Fruit fly (Drosophila melanogaster): ENCODE measurements around the gene Roc1b.

The Roc1b gene

dm6 chr3L:331842-332802 is 25.7 kb upstream of the Roc1b start, which contains the start of gene mthl9:
Gene mthl9, minus strand, starts transcription at chr3L:332309.
- TF ChIP-seq h (optimal IDR thresholded peaks at IDR 0.05): no peak
- TF ChIP-seq insv (optimal IDR thresholded peaks at IDR 0.05): no peak
- no peak for TF ChIP-seq psq (optimal IDR thresholded peaks at IDR 0.05)
- TF ChIP-seq Sin3A (optimal IDR thresholded peaks at IDR 0.05): no peak
- TF ChIP-seq ttk (optimal IDR thresholded peaks at IDR 0.05): no peak
- TF ChIP-seq Myc (optimal IDR thresholded peaks at IDR 0.05): no peak

DNA sequence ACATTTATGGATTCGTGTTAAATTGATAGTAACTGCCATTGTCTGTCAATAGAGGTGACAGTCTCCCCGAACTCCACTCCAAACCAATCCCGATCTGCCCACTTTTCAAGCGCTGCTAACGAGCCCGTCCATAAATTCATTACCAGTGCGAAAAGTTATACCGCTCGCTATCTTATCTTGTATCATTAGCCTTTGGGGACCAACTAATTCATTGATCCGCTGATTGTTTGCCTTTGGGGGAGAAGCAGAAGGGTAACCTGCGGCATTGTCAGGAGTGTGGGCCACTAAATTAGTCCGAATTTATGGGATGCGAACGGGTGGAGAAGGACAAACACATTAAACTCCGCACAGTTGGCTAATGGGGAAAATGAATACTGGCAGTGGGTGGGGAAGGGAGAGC is 20.6 kb upstream of the Roc1b start:
- TF ChIP-seq h (optimal IDR thresholded peaks at IDR 0.05) (no peak), psq (optimal IDR thresholded peaks at IDR 0.05) (no peak), insv (optimal IDR thresholded peaks at IDR 0.05) (no peak), Myc (optimal IDR thresholded peaks at IDR 0.05) (no peak), Sin3A (optimal IDR thresholded peaks at IDR 0.05) (no peak), ttk (optimal IDR thresholded peaks at IDR 0.05) (no peak)

- TF ChIP-seq Myc (optimal IDR thresholded peaks at IDR 0.05): no peak
- TF ChIP-seq Sin3A (optimal IDR thresholded peaks at IDR 0.05): no peak
- TF ChIP-seq insv (optimal IDR thresholded peaks at IDR 0.05): no peak
- TF ChIP-seq ttk (optimal IDR thresholded peaks at IDR 0.05): no peak
- no peak for TF ChIP-seq psq (optimal IDR thresholded peaks at IDR 0.05)
- TF ChIP-seq h (optimal IDR thresholded peaks at IDR 0.05): no peak
Observed at dm6 chr3L:338116-338515, 19.7 kb upstream of the Roc1b start.

DNA sequence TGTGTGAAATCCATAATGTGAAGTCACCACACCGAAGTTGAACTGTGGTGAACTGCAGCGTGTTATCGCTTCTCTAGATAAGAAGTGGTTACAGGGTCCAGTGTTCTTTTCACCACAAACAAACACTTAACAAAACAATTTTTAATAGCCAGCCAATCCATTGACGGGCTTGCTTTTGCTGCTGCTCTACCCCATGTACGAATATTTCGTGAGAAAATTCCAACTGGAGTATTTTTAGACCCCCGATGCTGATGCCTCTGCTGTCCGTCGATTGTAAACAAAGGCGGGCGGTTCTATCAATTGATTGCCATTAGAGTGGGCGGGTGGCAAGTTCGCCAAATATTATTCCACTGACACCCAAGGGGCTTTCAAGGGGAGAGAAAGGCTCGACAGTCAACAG is 18.7 kb upstream of the Roc1b start:
- TF ChIP-seq h (optimal IDR thresholded peaks at IDR 0.05): no peak
- TF ChIP-seq Myc (optimal IDR thresholded peaks at IDR 0.05): no peak
- TF ChIP-seq psq (optimal IDR thresholded peaks at IDR 0.05): no peak
- no peak for TF ChIP-seq insv (optimal IDR thresholded peaks at IDR 0.05)
- TF ChIP-seq Sin3A (optimal IDR thresholded peaks at IDR 0.05): no peak
- no peak for TF ChIP-seq ttk (optimal IDR thresholded peaks at IDR 0.05)

DNA sequence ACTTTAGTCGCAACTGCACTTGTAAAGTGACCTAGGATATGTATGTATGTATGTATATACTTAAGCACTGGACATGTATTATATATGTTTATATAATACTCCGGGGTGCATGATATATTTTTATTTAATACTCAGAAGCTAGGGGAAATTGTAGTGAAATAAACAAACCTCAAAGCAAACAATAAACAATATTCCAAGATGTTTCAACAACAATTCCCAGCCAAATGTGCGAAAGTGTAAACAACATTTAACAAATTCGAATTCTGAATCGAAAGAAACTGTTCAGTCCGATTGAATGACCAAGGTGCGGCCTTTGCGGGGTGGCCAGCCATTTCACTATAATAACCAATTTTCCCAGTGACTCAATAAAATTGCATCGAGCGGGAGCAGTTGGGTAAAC is 17.7 kb upstream of the Roc1b start:
- TF ChIP-seq Sin3A (optimal IDR thresholded peaks at IDR 0.05) (no peak), ttk (optimal IDR thresholded peaks at IDR 0.05) (no peak), Myc (optimal IDR thresholded peaks at IDR 0.05) (no peak), psq (optimal IDR thresholded peaks at IDR 0.05) (no peak), h (optimal IDR thresholded peaks at IDR 0.05) (no peak), insv (optimal IDR thresholded peaks at IDR 0.05) (no peak)

DNA sequence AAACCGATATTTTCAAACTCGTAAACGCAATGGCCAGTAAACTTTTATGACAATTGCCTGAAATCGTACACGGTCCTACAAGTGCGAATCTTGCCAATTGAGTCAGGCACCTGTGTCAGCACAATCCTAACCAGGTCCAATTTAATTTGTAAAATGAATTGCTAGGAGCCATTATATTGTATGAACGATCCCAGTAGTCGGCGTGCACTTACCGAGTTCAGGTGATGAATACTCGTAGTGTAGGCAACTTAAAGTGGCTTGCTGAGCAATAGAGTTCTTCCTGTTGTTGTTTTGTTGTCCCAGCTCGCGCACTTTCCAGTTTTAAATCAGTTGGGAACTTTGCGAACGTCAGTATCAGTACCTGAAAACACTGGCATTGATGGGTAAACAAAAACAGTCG is 17.2 kb upstream of the Roc1b start:
- TF ChIP-seq ttk (optimal IDR thresholded peaks at IDR 0.05): no peak

DNA sequence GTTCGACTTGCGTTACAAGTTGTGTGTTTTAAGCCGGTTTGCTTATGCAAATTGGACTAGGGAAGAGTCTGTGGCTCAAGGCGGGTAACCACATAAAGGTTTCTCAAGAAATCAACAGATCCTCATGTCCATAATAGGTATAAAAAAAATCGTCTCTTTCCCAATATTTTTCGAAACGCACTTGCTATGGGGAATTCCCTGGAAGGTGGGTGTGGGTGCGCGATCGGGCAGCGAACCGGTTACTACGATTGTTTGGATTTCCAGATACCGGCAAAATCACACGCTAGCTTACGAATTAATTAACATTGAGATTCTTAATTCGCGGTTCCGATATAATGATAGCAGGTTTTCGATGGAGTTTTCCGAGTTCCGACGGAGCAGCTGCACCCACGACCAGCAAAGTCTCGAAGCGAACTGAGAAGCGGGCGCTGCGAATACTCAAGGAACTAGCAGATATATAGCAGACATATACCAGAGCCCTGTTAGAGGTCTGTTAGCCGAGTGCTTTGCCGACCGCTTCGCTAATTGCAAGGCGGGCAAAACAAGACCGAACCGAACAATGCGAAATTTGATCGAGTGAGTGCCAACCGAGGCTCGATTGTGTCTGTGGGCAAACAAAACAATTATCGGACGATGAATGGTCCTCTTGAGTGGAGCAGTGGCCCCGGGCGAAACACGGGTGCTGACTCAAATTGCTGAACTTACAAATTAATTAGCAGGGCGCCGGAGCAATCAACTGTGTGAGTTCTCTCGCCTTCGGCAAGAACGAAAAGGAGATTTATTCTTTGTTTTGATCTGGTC is 16.5 kb upstream of the Roc1b start:
- TF ChIP-seq Sin3A (optimal IDR thresholded peaks at IDR 0.05): no peak
- TF ChIP-seq h (optimal IDR thresholded peaks at IDR 0.05): no peak
- no peak for TF ChIP-seq insv (optimal IDR thresholded peaks at IDR 0.05)

DNA sequence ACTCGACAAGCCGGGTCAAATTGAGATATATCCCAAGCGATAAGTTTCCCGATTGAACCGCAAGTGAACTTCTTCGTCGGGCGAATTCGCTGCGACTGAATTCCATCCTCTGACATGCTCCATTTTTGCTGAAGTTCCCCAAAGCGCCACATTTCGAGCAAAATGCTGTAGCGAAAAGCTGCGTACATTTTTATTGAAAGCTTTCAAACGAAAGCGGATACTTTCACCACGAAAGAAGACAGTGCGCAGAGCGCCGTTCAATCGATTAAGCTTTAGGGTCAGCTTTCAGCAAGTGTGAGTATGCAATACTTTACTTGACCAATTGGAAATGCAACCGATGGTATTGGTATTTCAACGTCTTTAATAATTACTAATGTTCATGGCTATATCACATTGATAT is 14.9 kb upstream of the Roc1b start, which contains the start of gene mthl10:
Gene mthl10, minus strand, starts transcription at position 77 of the 400 bp plus-strand sequence.
- no peak for TF ChIP-seq h (optimal IDR thresholded peaks at IDR 0.05)
- no peak for TF ChIP-seq insv (optimal IDR thresholded peaks at IDR 0.05)
- no peak for TF ChIP-seq Myc (optimal IDR thresholded peaks at IDR 0.05)
- TF ChIP-seq psq (optimal IDR thresholded peaks at IDR 0.05): no peak
- no peak for TF ChIP-seq ttk (optimal IDR thresholded peaks at IDR 0.05)
- TF ChIP-seq Sin3A (optimal IDR thresholded peaks at IDR 0.05): no peak

- TF ChIP-seq psq (optimal IDR thresholded peaks at IDR 0.05) (no peak), h (optimal IDR thresholded peaks at IDR 0.05) (no peak), insv (optimal IDR thresholded peaks at IDR 0.05) (no peak), Sin3A (optimal IDR thresholded peaks at IDR 0.05) (no peak), ttk (optimal IDR thresholded peaks at IDR 0.05) (no peak), Myc (optimal IDR thresholded peaks at IDR 0.05) (no peak)
Observed at dm6 chr3L:343316-343715, 14.5 kb upstream of the Roc1b start.

- TF ChIP-seq Sin3A (optimal IDR thresholded peaks at IDR 0.05) (no peak), psq (optimal IDR thresholded peaks at IDR 0.05) (no peak), Myc (optimal IDR thresholded peaks at IDR 0.05) (no peak), h (optimal IDR thresholded peaks at IDR 0.05) (no peak), insv (optimal IDR thresholded peaks at IDR 0.05) (no peak), ttk (optimal IDR thresholded peaks at IDR 0.05) (no peak)
Observed at dm6 chr3L:346656-347640, 10.8 kb upstream of the Roc1b start, which contains the start of gene mth. Gene mth, minus strand, starts transcription at chr3L:346957.

- TF ChIP-seq ttk (optimal IDR thresholded peaks at IDR 0.05) (no peak), Sin3A (optimal IDR thresholded peaks at IDR 0.05) (no peak), h (optimal IDR thresholded peaks at IDR 0.05) (no peak), Myc (optimal IDR thresholded peaks at IDR 0.05) (no peak), psq (optimal IDR thresholded peaks at IDR 0.05) (no peak)
Observed at dm6 chr3L:347641-348405, 10.0 kb upstream of the Roc1b start.
